Fruit fly (Drosophila melanogaster): ENCODE measurements around the gene CG8891.

CG8891 gene

dm6 chr2L:4965923-4966322 lies 13.3 kb downstream of the CG8891 start:
- TF ChIP-seq gl (tag; optimal IDR thresholded peaks at IDR 0.05) (no peak), CG9948 (tag; optimal IDR thresholded peaks at IDR 0.05) (no peak), CG4496 (GFP tag; IDR thresholded peaks at IDR 0.05) (no peak), rn (GFP tag; IDR thresholded peaks at IDR 0.05) (no peak), CG13204 (GFP tag; optimal IDR thresholded peaks at IDR 0.05) (no peak), CG8301 (tag; optimal IDR thresholded peaks at IDR 0.05) (no peak), CG10348 (GFP tag; IDR thresholded peaks at IDR 0.05) (no peak), CG12605 (GFP tag; IDR thresholded peaks at IDR 0.05) (no peak), CG34367 (tag; optimal IDR thresholded peaks at IDR 0.05) (no peak), Pif1B (GFP tag; optimal IDR thresholded peaks at IDR 0.05) (no peak), CG17806 (tag; optimal IDR thresholded peaks at IDR 0.05) (no peak), Ets98B (GFP tag; IDR thresholded peaks at IDR 0.05) (no peak), fd96Ca (GFP tag; IDR thresholded peaks at IDR 0.05) (no peak)

DNA sequence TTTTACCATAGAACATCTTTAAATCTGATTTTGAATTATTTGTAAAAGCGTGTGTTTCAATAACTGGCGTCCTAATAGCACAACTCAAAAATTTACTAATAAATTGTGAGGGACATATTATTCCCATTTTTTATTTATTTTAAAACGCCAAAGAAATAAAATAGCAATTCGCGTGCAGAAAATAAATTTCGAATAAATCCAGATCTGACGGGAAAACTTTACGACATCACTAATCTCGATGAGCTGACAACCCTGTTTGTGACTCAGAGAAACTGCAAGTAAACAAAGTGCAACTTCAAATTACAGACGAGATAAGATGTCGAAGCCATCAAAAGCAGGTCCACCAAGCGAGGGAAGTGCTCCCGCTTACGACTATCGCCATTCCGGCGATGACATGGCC lies 13.8 kb downstream of the CG8891 start, which contains the start of gene CG34125:
Gene CG34125 (plus strand): TSS at position 254 of the 400 bp plus-strand sequence.
- TF ChIP-seq CG15710 (tag; optimal IDR thresholded peaks at IDR 0.05) (no peak), Pif1B (GFP tag; optimal IDR thresholded peaks at IDR 0.05) (no peak), Snoo (tag; optimal IDR thresholded peaks at IDR 0.05) (no peak), CG32121 (GFP tag; IDR thresholded peaks at IDR 0.05) (no peak), EcR (GFP tag; optimal IDR thresholded peaks at IDR 0.05) (no peak)

DNA sequence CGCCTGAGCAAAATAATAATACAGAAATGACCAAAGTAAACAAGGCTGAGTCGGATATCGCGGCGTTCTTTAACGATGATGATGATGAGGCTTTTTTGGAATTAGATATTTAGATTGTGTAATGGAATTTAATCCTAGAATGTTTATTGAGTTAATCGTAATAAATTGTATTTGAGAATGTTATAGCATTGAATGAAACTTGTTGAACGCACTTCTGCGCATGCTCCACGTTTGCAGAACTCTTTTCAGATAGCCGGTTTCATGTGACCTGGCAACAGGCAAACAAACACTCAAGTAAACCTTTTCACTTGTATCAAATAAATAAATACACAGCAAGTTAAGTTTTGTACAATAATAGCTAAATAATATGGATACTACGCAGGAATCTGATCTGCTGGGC lies 21.1 kb downstream of the CG8891 start, which contains the start of gene CG34124:
Gene CG34124 (plus strand): TSS at position 301 of the 400 bp plus-strand sequence.
- TF ChIP-seq CG14655 (GFP tag; optimal IDR thresholded peaks at IDR 0.05): no peak
- TF ChIP-seq CG8159 (tag; optimal IDR thresholded peaks at IDR 0.05): no peak
- TF ChIP-seq CG32121 (GFP tag; IDR thresholded peaks at IDR 0.05): no peak
- TF ChIP-seq CG4496 (GFP tag; IDR thresholded peaks at IDR 0.05): no peak
- TF ChIP-seq fd96Ca (GFP tag; IDR thresholded peaks at IDR 0.05): no peak
- TF ChIP-seq Pif1B (GFP tag; optimal IDR thresholded peaks at IDR 0.05): no peak
- no peak for TF ChIP-seq Ets98B (GFP tag; IDR thresholded peaks at IDR 0.05)
- no peak for TF ChIP-seq CG9948 (tag; optimal IDR thresholded peaks at IDR 0.05)
- no peak for TF ChIP-seq CG8301 (tag; optimal IDR thresholded peaks at IDR 0.05)
- TF ChIP-seq rn (GFP tag; IDR thresholded peaks at IDR 0.05): no peak
- no peak for TF ChIP-seq EcR (GFP tag; optimal IDR thresholded peaks at IDR 0.05)
- TF ChIP-seq gl (tag; optimal IDR thresholded peaks at IDR 0.05): no peak
- no peak for TF ChIP-seq Snoo (tag; optimal IDR thresholded peaks at IDR 0.05)
- no peak for TF ChIP-seq CG15710 (tag; optimal IDR thresholded peaks at IDR 0.05)

dm6 chr2L:4955094-4955823 lies 23.9 kb downstream of the CG8891 start, which contains the start of the genes Jon25Bi and Marcal1:
Gene Jon25Bi (minus strand): TSS chr2L:4955144.
Gene Marcal1 (plus strand): TSS chr2L:4955509.
- TF ChIP-seq CG15710 (tag; optimal IDR thresholded peaks at IDR 0.05) (no peak), CG13204 (GFP tag; optimal IDR thresholded peaks at IDR 0.05) (no peak), CG14655 (GFP tag; optimal IDR thresholded peaks at IDR 0.05) (no peak), CG12605 (GFP tag; IDR thresholded peaks at IDR 0.05) (no peak), gl (tag; optimal IDR thresholded peaks at IDR 0.05) (no peak), D1 (tag; optimal IDR thresholded peaks at IDR 0.05) (no peak), CG9948 (tag; optimal IDR thresholded peaks at IDR 0.05) (no peak), CG32121 (GFP tag; IDR thresholded peaks at IDR 0.05) (no peak), Pif1B (GFP tag; optimal IDR thresholded peaks at IDR 0.05) (no peak), fd96Ca (GFP tag; IDR thresholded peaks at IDR 0.05) (no peak), CG8301 (tag; optimal IDR thresholded peaks at IDR 0.05) (no peak)

DNA sequence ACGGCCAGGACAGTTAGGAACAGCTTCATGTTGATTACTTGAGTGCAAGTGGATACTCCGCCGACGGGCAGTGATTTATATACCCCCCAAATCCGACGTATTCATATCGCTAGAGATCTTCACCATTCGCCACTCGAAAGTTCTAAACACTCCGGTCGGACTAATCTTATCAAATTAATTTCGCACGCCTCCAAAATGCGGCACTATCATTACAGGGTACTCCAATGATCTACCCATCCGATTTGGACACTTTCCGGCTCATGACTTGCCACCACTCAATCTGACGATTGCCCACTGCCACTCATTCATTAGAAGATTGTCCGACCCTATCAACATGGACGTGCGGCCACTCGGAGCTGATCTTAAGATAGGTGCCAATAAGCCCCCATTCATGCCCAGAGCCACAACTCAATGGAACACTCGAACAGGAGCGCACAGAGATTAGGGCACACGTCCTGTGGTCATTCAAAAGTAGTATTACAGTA lies 26.1 kb downstream of the CG8891 start, which contains the start of gene Jon25Bii:
Gene Jon25Bii (minus strand): TSS at position 51 of the 485 bp plus-strand sequence.
- TF ChIP-seq Snoo (tag; optimal IDR thresholded peaks at IDR 0.05): no peak
- TF ChIP-seq CG32121 (GFP tag; IDR thresholded peaks at IDR 0.05): no peak
- TF ChIP-seq EcR (GFP tag; optimal IDR thresholded peaks at IDR 0.05): no peak

dm6 chr2L:4950667-4951066 lies 28.5 kb downstream of the CG8891 start, which contains the start of gene Jon25Biii:
Gene Jon25Biii (minus strand): TSS chr2L:4950767.
- TF ChIP-seq CG4496 (GFP tag; IDR thresholded peaks at IDR 0.05) (no peak), rn (GFP tag; IDR thresholded peaks at IDR 0.05) (no peak), CG14655 (GFP tag; optimal IDR thresholded peaks at IDR 0.05) (no peak), CG32121 (GFP tag; IDR thresholded peaks at IDR 0.05) (no peak), Snoo (tag; optimal IDR thresholded peaks at IDR 0.05) (no peak), CG8159 (tag; optimal IDR thresholded peaks at IDR 0.05) (no peak)

dm6 chr2L:4949453-4950045 lies 29.6 kb downstream of the CG8891 start, which contains the start of gene jet:
Gene jet (minus strand): TSS chr2L:4949784.
- TF ChIP-seq CG10348 (GFP tag; IDR thresholded peaks at IDR 0.05) (no peak), CG9948 (tag; optimal IDR thresholded peaks at IDR 0.05) (no peak), fd96Ca (GFP tag; IDR thresholded peaks at IDR 0.05) (no peak), Pif1A (GFP tag; optimal IDR thresholded peaks at IDR 0.05) (no peak), CG32121 (GFP tag; IDR thresholded peaks at IDR 0.05) (no peak), CG8159 (tag; optimal IDR thresholded peaks at IDR 0.05) (no peak), rn (GFP tag; IDR thresholded peaks at IDR 0.05) (no peak)
